Fruit fly (Drosophila melanogaster) whole organism, embryonic: ENCODE measurements around the gene Rad60.
A peak's percentile ranks its signal among the peaks of the same experiment; 100 is the strongest.

ENCODE experiments used
- Awh ChIP-seq: fragments of 200-800 bp; sonication (Bioruptor generic); IDR thresholded peaks from 2 replicates; pipeline ENCODE4, ENCODE4 v1.3.6; 2022; ENCODE audit warnings: missing biosample characterization, missing genetic modification characterization
- Bdp1 ChIP-seq: fragments of 200-800 bp; sonication (Bioruptor generic); optimal IDR thresholded peaks from 3 replicates; lab custom pipeline; 2016; ENCODE audit warnings: missing biosample characterization, missing genetic modification characterization
- CG1024 ChIP-seq: fragments of 200-800 bp; sonication (Bioruptor generic); IDR thresholded peaks from 2 replicates; pipeline ENCODE4 v1.3.6; 2022; ENCODE audit warnings: missing biosample characterization, missing genetic modification characterization
- CG10543 ChIP-seq: fragments of 200-800 bp; sonication (Bioruptor generic); optimal IDR thresholded peaks from 3 replicates; lab custom pipeline; 2017; ENCODE audit warnings: missing biosample characterization, mild to moderate bottlenecking, missing genetic modification characterization, moderate library complexity
- CG11695 ChIP-seq: fragments of 200-800 bp; sonication (Bioruptor generic); IDR thresholded peaks from 3 replicates; pipeline ENCODE4 v1.3.6; 2022; ENCODE audit warnings: missing biosample characterization, missing genetic modification characterization
- CG11723 ChIP-seq: fragments of 200-800 bp; sonication (Bioruptor generic); optimal IDR thresholded peaks from 2 replicates; lab custom pipeline; 2017; ENCODE audit warnings: missing biosample characterization, mild to moderate bottlenecking, missing genetic modification characterization
- CG12219 ChIP-seq: fragments of 200-800 bp; sonication (Bioruptor generic); optimal IDR thresholded peaks from 3 replicates; lab custom pipeline; 2018; ENCODE audit warnings: missing biosample characterization, mild to moderate bottlenecking, missing genetic modification characterization
- CG15011 ChIP-seq: fragments of 200-800 bp; sonication (Bioruptor generic); optimal IDR thresholded peaks from 3 replicates; lab custom pipeline; 2018; ENCODE audit warnings: missing biosample characterization, mild to moderate bottlenecking, missing genetic modification characterization
- CG15601 ChIP-seq: fragments of 200-800 bp; sonication (Bioruptor generic); optimal IDR thresholded peaks from 3 replicates; lab custom pipeline; 2019; ENCODE audit warnings: missing biosample characterization, mild to moderate bottlenecking, missing genetic modification characterization, moderate library complexity
- CG16815 ChIP-seq: fragments of 200-800 bp; sonication (Bioruptor generic); optimal IDR thresholded peaks from 3 replicates; lab custom pipeline; 2017; ENCODE audit warnings: missing biosample characterization, mild to moderate bottlenecking, missing genetic modification characterization
- CG17612 ChIP-seq: fragments of 200-800 bp; sonication (Bioruptor generic); IDR thresholded peaks from 2 replicates; pipeline ENCODE4 v1.3.6; 2022; ENCODE audit warnings: missing biosample characterization, missing genetic modification characterization
- CG2875 ChIP-seq: fragments of 200-800 bp; sonication (Bioruptor generic); optimal IDR thresholded peaks from 2 replicates; lab custom pipeline; 2017; ENCODE audit warnings: missing biosample characterization, mild to moderate bottlenecking, missing genetic modification characterization, missing genetic modification reagents
- CG33213 ChIP-seq: fragments of 200-800 bp; sonication (Bioruptor generic); optimal IDR thresholded peaks from 3 replicates; lab custom pipeline; 2016; ENCODE audit warnings: missing biosample characterization, missing genetic modification characterization
- CG4282 ChIP-seq: fragments of 200-800 bp; sonication (Bioruptor generic); optimal IDR thresholded peaks from 2 replicates; lab custom pipeline; 2016; ENCODE audit warnings: missing biosample characterization, missing genetic modification characterization
- CG6683 ChIP-seq: fragments of 200-800 bp; sonication (Bioruptor generic); optimal IDR thresholded peaks from 2 replicates; lab custom pipeline; 2017; ENCODE audit warnings: missing biosample characterization, mild to moderate bottlenecking, missing genetic modification characterization, missing genetic modification reagents
- CG6854 ChIP-seq: fragments of 200-800 bp; sonication (Bioruptor generic); optimal IDR thresholded peaks from 3 replicates; lab custom pipeline; 2017; ENCODE audit warnings: missing biosample characterization, mild to moderate bottlenecking, missing genetic modification characterization
- CG7745 ChIP-seq: fragments of 200-800 bp; sonication (Bioruptor generic); optimal IDR thresholded peaks from 2 replicates; lab custom pipeline; 2018; ENCODE audit warnings: missing biosample characterization, mild to moderate bottlenecking, missing genetic modification characterization, moderate library complexity
- CG9727 ChIP-seq: fragments of 200-800 bp; sonication (Bioruptor generic); optimal IDR thresholded peaks from 3 replicates; lab custom pipeline; 2017; ENCODE audit warnings: missing biosample characterization, mild to moderate bottlenecking, missing genetic modification characterization
- CG9932 ChIP-seq: fragments of 200-800 bp; sonication (Bioruptor generic); IDR thresholded peaks from 2 replicates; pipeline ENCODE4 v1.3.6; 2022; ENCODE audit warnings: missing biosample characterization, missing genetic modification characterization
- Chrac-16 ChIP-seq: fragments of 200-800 bp; sonication (Bioruptor generic); optimal IDR thresholded peaks from 3 replicates; lab custom pipeline; 2016; ENCODE audit warnings: missing biosample characterization, missing genetic modification characterization
- D19A ChIP-seq: fragments of 200-800 bp; optimal IDR thresholded peaks from 3 replicates; lab custom pipeline; 2019; ENCODE audit warnings: missing biosample characterization, mild to moderate bottlenecking, missing genetic modification characterization, moderate library complexity
- Gug ChIP-seq: fragments of 200-800 bp; sonication (Bioruptor generic); IDR thresholded peaks from 4 replicates; pipeline ENCODE4 v1.3.6; 2022; ENCODE audit warnings: missing biosample characterization, missing genetic modification characterization
- H2.0 ChIP-seq: fragments of 200-800 bp; sonication (Bioruptor generic); IDR thresholded peaks from 2 replicates; pipeline ENCODE4 v1.3.6; 2022; ENCODE audit warnings: missing biosample characterization, missing genetic modification characterization
- Mrtf ChIP-seq: fragments of 200-800 bp; sonication (Bioruptor generic); IDR thresholded peaks from 3 replicates; pipeline ENCODE4 v1.3.6; 2022; ENCODE audit warnings: missing biosample characterization, missing genetic modification characterization
- Nf-YC ChIP-seq: fragments of 200-800 bp; optimal IDR thresholded peaks from 3 replicates; lab custom pipeline; 2019; ENCODE audit warnings: missing biosample characterization, mild to moderate bottlenecking, missing genetic modification characterization, moderate library complexity
- Rfx ChIP-seq: fragments of 200-800 bp; sonication (Bioruptor generic); IDR thresholded peaks from 2 replicates; pipeline ENCODE4 v1.3.6; 2022; ENCODE audit warnings: missing biosample characterization, missing genetic modification characterization
- Xbp1 ChIP-seq: fragments of 200-800 bp; sonication (Bioruptor generic); optimal IDR thresholded peaks from 3 replicates; lab custom pipeline; 2016; ENCODE audit warnings: missing biosample characterization, mild to moderate bottlenecking, missing genetic modification characterization
- ara ChIP-seq: fragments of 200-800 bp; sonication (Bioruptor generic); IDR thresholded peaks from 2 replicates; pipeline ENCODE4 v1.3.6; 2022; ENCODE audit warnings: missing biosample characterization, missing genetic modification characterization
- br ChIP-seq: fragments of >200 bp; optimal IDR thresholded peaks from 2 replicates; lab custom pipeline; 2017
- btn ChIP-seq: fragments of 200-800 bp; sonication (Bioruptor generic); optimal IDR thresholded peaks from 2 replicates; lab custom pipeline; 2016; ENCODE audit warnings: missing biosample characterization, missing genetic modification characterization
- crol ChIP-seq: fragments of 200-800 bp; sonication (Bioruptor generic); IDR thresholded peaks from 2 replicates; pipeline ENCODE4 v1.3.6; 2022; ENCODE audit warnings: missing biosample characterization, missing genetic modification characterization
- eve ChIP-seq, 2 experiments: fragments of >200 bp; optimal IDR thresholded peaks; 2 replicates each; lab custom pipeline; 2017; ENCODE audit warnings: missing biosample characterization in 2 of 2, missing genetic modification characterization in 2 of 2
- exex ChIP-seq: fragments of 200-800 bp; sonication (Bioruptor generic); optimal IDR thresholded peaks from 4 replicates; lab custom pipeline; 2018; ENCODE audit warnings: missing biosample characterization, mild to moderate bottlenecking, missing genetic modification characterization, moderate library complexity
- fd96Cb ChIP-seq: fragments of 200-800 bp; sonication (Bioruptor generic); optimal IDR thresholded peaks from 2 replicates; lab custom pipeline; 2018; ENCODE audit warnings: missing biosample characterization, mild to moderate bottlenecking, missing genetic modification characterization, moderate library complexity
- gsb-n ChIP-seq: fragments of 200-800 bp; sonication (Bioruptor generic); optimal IDR thresholded peaks from 3 replicates; lab custom pipeline; 2018; ENCODE audit warnings: missing biosample characterization, mild to moderate bottlenecking, missing genetic modification characterization
- hbn ChIP-seq: fragments of 200-800 bp; sonication (Bioruptor generic); IDR thresholded peaks from 2 replicates; pipeline ENCODE4 v1.3.6; 2022; ENCODE audit warnings: missing biosample characterization, missing genetic modification characterization; ENCODE audit not compliant: partially characterized antibody
- ken ChIP-seq: fragments of 200-800 bp; sonication (Bioruptor generic); IDR thresholded peaks from 3 replicates; pipeline ENCODE4 v1.3.6; 2022; ENCODE audit warnings: missing biosample characterization, missing genetic modification characterization
- lab ChIP-seq: fragments of 200-800 bp; sonication (Bioruptor generic); optimal IDR thresholded peaks from 3 replicates; lab custom pipeline; 2017; ENCODE audit warnings: missing biosample characterization, missing genetic modification characterization, mild to moderate bottlenecking, moderate library complexity, missing genetic modification reagents
- mld ChIP-seq: fragments of 200-800 bp; sonication (Bioruptor generic); IDR thresholded peaks from 3 replicates; pipeline ENCODE4 v1.3.6; 2022; ENCODE audit warnings: missing biosample characterization, missing genetic modification characterization; ENCODE audit not compliant: partially characterized antibody
- pb ChIP-seq: fragments of 200-800 bp; sonication (Bioruptor generic); optimal IDR thresholded peaks from 3 replicates; lab custom pipeline; 2016; ENCODE audit warnings: missing biosample characterization, missing genetic modification characterization
- row ChIP-seq: fragments of 200-800 bp; sonication (Bioruptor generic); IDR thresholded peaks from 3 replicates; pipeline ENCODE4 v1.3.6; 2022; ENCODE audit warnings: missing biosample characterization, missing genetic modification characterization
- sens ChIP-seq: fragments of 200-800 bp; sonication (Bioruptor generic); peaks from one replicate; lab custom pipeline; 2016; ENCODE audit warnings: missing biosample characterization, missing genetic modification characterization
- sens-2 ChIP-seq: fragments of 200-800 bp; sonication (Bioruptor generic); IDR thresholded peaks from 2 replicates; pipeline ENCODE4 v1.3.6; 2022; ENCODE audit warnings: missing biosample characterization, missing genetic modification characterization
- seq ChIP-seq: fragments of 200-800 bp; sonication (Bioruptor generic); IDR thresholded peaks from 2 replicates; pipeline ENCODE4 v1.3.6; 2022; ENCODE audit warnings: missing biosample characterization, missing genetic modification characterization
- shn ChIP-seq: fragments of 200-800 bp; sonication (Bioruptor generic); optimal IDR thresholded peaks from 3 replicates; lab custom pipeline; 2016; ENCODE audit warnings: missing biosample characterization, missing genetic modification characterization
- sima ChIP-seq: fragments of 200-800 bp; sonication (Bioruptor generic); optimal IDR thresholded peaks from 2 replicates; lab custom pipeline; 2016; ENCODE audit warnings: missing biosample characterization, missing genetic modification characterization
- slp2 ChIP-seq: fragments of 200-800 bp; sonication (Bioruptor generic); optimal IDR thresholded peaks from 2 replicates; lab custom pipeline; 2016; ENCODE audit warnings: missing biosample characterization, missing genetic modification characterization
- sqz ChIP-seq: fragments of 200-800 bp; sonication (Bioruptor generic); optimal IDR thresholded peaks from 3 replicates; lab custom pipeline; 2018; ENCODE audit warnings: missing biosample characterization, mild to moderate bottlenecking, missing genetic modification characterization
- trem ChIP-seq: fragments of 200-800 bp; optimal IDR thresholded peaks from 3 replicates; lab custom pipeline; 2019; ENCODE audit warnings: missing biosample characterization, mild to moderate bottlenecking, missing genetic modification characterization, moderate library complexity
- tup ChIP-seq: fragments of 200-800 bp; sonication (Bioruptor generic); optimal IDR thresholded peaks from 2 replicates; lab custom pipeline; 2016; ENCODE audit warnings: missing biosample characterization, mild to moderate bottlenecking, missing genetic modification characterization, moderate library complexity
- unc-4 ChIP-seq: fragments of 200-800 bp; sonication (Bioruptor generic); IDR thresholded peaks from 2 replicates; pipeline ENCODE4 v1.3.6; 2022; ENCODE audit warnings: missing biosample characterization, missing genetic modification characterization; ENCODE audit not compliant: partially characterized antibody
- vvl ChIP-seq: fragments of 200-800 bp; sonication (Bioruptor generic); IDR thresholded peaks from 2 replicates; pipeline ENCODE4 v1.3.6; 2022; ENCODE audit warnings: missing biosample characterization, missing genetic modification characterization
- zen2 ChIP-seq: fragments of 200-800 bp; sonication (Bioruptor generic); IDR thresholded peaks from 3 replicates; pipeline ENCODE4 v1.3.6; 2022; ENCODE audit warnings: missing biosample characterization, missing genetic modification characterization; ENCODE audit not compliant: partially characterized antibody

The Rad60 gene

dm6 chr3R:23223151-23223810, 28.0 kb downstream of the Rad60 start (continued):
- TF ChIP-seq slp2, result no peak
- TF ChIP-seq CG15011 (GFP tag; lab: Kevin White, UChicago), result no peak
- no peak for TF ChIP-seq sima (GFP tag; lab: Kevin White, UChicago)
- TF ChIP-seq br (lab: Kevin White, UChicago), result no peak
- TF ChIP-seq Chrac-16 (GFP tag; lab: Kevin White, UChicago), result no peak
- no peak for TF ChIP-seq CG11723
- no peak for TF ChIP-seq CG4282 (GFP tag; lab: Kevin White, UChicago)
- TF ChIP-seq CG16815 (GFP tag; lab: Kevin White, UChicago), result no peak
- TF ChIP-seq Xbp1 (GFP tag; lab: Kevin White, UChicago), result no peak
- no peak for TF ChIP-seq CG12219 (GFP tag; lab: Kevin White, UChicago)
- TF ChIP-seq Awh (GFP tag; lab: Robert Waterston, UW), result no peak
- peak in 1 of 2 experiments; percentile 23 for TF ChIP-seq eve (GFP tag; optimal IDR thresholded peaks at IDR 0.05; lab: Kevin White, UChicago)
- TF ChIP-seq Bdp1, result no peak
- no peak for TF ChIP-seq trem (tag; lab: Kevin White, UChicago)
- TF ChIP-seq CG7745, result no peak
- TF ChIP-seq gsb-n, result no peak
- TF ChIP-seq lab (GFP tag; lab: Kevin White, UChicago), result peak; percentile 37
- TF ChIP-seq crol (GFP tag; lab: Robert Waterston, UW), result no peak
- no peak for TF ChIP-seq CG17612
- TF ChIP-seq vvl, result no peak
- TF ChIP-seq CG2875 (GFP tag; lab: Kevin White, UChicago), result no peak
- no peak for TF ChIP-seq sens-2 (GFP tag; lab: Robert Waterston, UW)
- TF ChIP-seq CG33213 (GFP tag; lab: Kevin White, UChicago), result no peak
- TF ChIP-seq tup, result no peak
- TF ChIP-seq CG6683 (GFP tag; lab: Kevin White, UChicago), result no peak
- TF ChIP-seq unc-4 (GFP tag; lab: Robert Waterston, UW), result no peak
- TF ChIP-seq ken (GFP tag; lab: Robert Waterston, UW), result no peak
- peak; percentile 12; the same call in 1 of the 4 replicates for TF ChIP-seq Gug (GFP tag; lab: Robert Waterston, UW)
- TF ChIP-seq ara (GFP tag; lab: Robert Waterston, UW), result no peak
- no peak for TF ChIP-seq btn (GFP tag; lab: Kevin White, UChicago)
- no peak for TF ChIP-seq Nf-YC (tag; lab: Kevin White, UChicago)
- no peak for TF ChIP-seq zen2 (GFP tag; lab: Robert Waterston, UW)
- TF ChIP-seq D19A, result no peak
- TF ChIP-seq CG1024 (GFP tag; lab: Robert Waterston, UW), result no peak
- TF ChIP-seq Mrtf (GFP tag; lab: Robert Waterston, UW), result no peak
- no peak for TF ChIP-seq fd96Cb (tag; lab: Kevin White, UChicago)
- TF ChIP-seq H2.0 (GFP tag; lab: Robert Waterston, UW), result no peak
- peak; percentile 16 for TF ChIP-seq CG10543 (GFP tag; lab: Kevin White, UChicago)
- peak; percentile 99 for TF ChIP-seq exex
- TF ChIP-seq shn (GFP tag; lab: Kevin White, UChicago), result no peak

DNA sequence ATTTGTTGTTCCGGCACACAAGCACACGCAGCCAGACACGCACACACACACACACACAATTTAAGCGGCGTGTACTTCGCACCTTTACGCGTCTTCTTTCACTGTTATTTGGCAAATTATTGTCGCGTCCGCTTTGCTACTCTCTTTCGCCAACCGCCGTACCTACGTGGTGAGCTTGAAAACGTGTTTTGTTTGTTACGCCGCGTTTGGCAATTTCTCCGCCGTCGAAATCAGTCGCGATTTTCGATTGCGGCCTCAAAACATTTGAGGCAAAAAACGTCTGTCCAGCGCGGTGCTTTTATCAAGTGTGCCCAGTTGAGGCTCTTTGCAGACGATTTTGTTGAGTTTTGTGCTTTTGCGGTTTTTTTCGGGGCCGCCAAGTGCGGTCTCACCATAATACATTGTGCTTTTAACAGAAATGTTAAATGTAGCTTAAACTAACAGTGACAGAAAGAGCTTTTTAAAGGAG, 29.6 kb downstream of the Rad60 start:
- TF ChIP-seq mld (GFP tag; lab: Robert Waterston, UW) (no peak), CG9727 (GFP tag; lab: Kevin White, UChicago) (no peak), CG11695 (GFP tag; lab: Robert Waterston, UW) (no peak), seq (no peak), row (GFP tag; lab: Robert Waterston, UW) (no peak), CG15601 (tag; lab: Kevin White, UChicago) (no peak), sqz (GFP tag; lab: Kevin White, UChicago) (peak; percentile 61), CG17612 (no peak), pb (no peak), hbn (GFP tag; lab: Robert Waterston, UW) (no peak), Rfx (GFP tag; lab: Robert Waterston, UW) (no peak), sens (GFP tag; lab: Kevin White, UChicago) (no peak), CG9932 (GFP tag; lab: Robert Waterston, UW) (no peak), Awh (GFP tag; lab: Robert Waterston, UW) (no peak), CG6854 (GFP tag; lab: Kevin White, UChicago) (no peak)
